Worm (Caenorhabditis elegans) whole organism, mixed stage, embryonic: ENCODE results near the gene brf-1.

Source experiments
- bed-3 ChIP-seq: fragments of 200-800 bp; sonication (Bioruptor generic); optimal IDR thresholded peaks from 3 replicates; lab custom pipeline; 2018; ENCODE audit warnings: mild to moderate bottlenecking, missing genetic modification characterization, moderate library complexity, missing compliant biosample characterization
- blmp-1 ChIP-seq: fragments of 150-350 bp; optimal IDR thresholded peaks from 2 replicates; lab custom pipeline; 2014; ENCODE audit warnings: missing biosample characterization, missing genetic modification characterization
- ceh-43 ChIP-seq: fragments of 200-800 bp; sonication (Bioruptor generic); optimal IDR thresholded peaks from 2 replicates; lab custom pipeline; 2018; ENCODE audit warnings: mild to moderate bottlenecking, missing genetic modification characterization, moderate library complexity, missing compliant biosample characterization
- ceh-83 ChIP-seq: fragments of 200-800 bp; sonication (Bioruptor generic); optimal IDR thresholded peaks from 2 replicates; lab custom pipeline; 2018; ENCODE audit warnings: mild to moderate bottlenecking, missing genetic modification characterization, missing compliant biosample characterization
- ces-1 ChIP-seq: fragments of 150-350 bp; optimal IDR thresholded peaks from 2 replicates; lab custom pipeline; 2014; ENCODE audit warnings: missing biosample characterization, missing genetic modification reagents, missing genetic modification characterization
- cnd-1 ChIP-seq: fragments of 200-800 bp; sonication (Bioruptor generic); optimal IDR thresholded peaks from 2 replicates; lab custom pipeline; 2018; ENCODE audit warnings: mild to moderate bottlenecking, missing genetic modification characterization, missing compliant biosample characterization
- elt-1 ChIP-seq: sonication (generic microtip); optimal IDR thresholded peaks from 2 replicates; lab custom pipeline; 2017; ENCODE audit warnings: missing genetic modification characterization, mild to moderate bottlenecking, missing compliant biosample characterization, antibody characterized with exemption, moderate library complexity, borderline replicate concordance; ENCODE audit not compliant: insufficient read depth
- elt-3 ChIP-seq: fragments of 150-350 bp; optimal IDR thresholded peaks from 2 replicates; lab custom pipeline; 2014; ENCODE audit warnings: missing biosample characterization, missing genetic modification characterization
- flh-1 ChIP-seq: fragments of 200-800 bp; sonication (Bioruptor generic); optimal IDR thresholded peaks from 2 replicates; lab custom pipeline; 2018; ENCODE audit warnings: mild to moderate bottlenecking, missing genetic modification characterization, moderate library complexity, missing compliant biosample characterization
- ham-2 ChIP-seq: fragments of 200-800 bp; sonication (Bioruptor generic); optimal IDR thresholded peaks from 2 replicates; lab custom pipeline; 2018; ENCODE audit warnings: mild to moderate bottlenecking, missing genetic modification characterization, missing compliant biosample characterization
- hlh-1 ChIP-seq: fragments of 150-350 bp; optimal IDR thresholded peaks from 2 replicates; lab custom pipeline; 2014; ENCODE audit warnings: missing biosample characterization, missing genetic modification reagents, missing genetic modification characterization
- lin-13 ChIP-seq: fragments of 150-350 bp; optimal IDR thresholded peaks from 2 replicates; lab custom pipeline; 2014; ENCODE audit warnings: missing biosample characterization, missing genetic modification characterization
- lin-32 ChIP-seq: fragments of 200-800 bp; sonication (Bioruptor generic); optimal IDR thresholded peaks from 2 replicates; lab custom pipeline; 2018; ENCODE audit warnings: mild to moderate bottlenecking, missing genetic modification characterization, missing compliant biosample characterization
- lsy-2 ChIP-seq: fragments of 150-350 bp; optimal IDR thresholded peaks from 2 replicates; lab custom pipeline; 2014; ENCODE audit warnings: missing biosample characterization, missing genetic modification characterization
- mab-5 ChIP-seq: fragments of 150-350 bp; optimal IDR thresholded peaks from 2 replicates; lab custom pipeline; 2014; ENCODE audit warnings: missing biosample characterization, missing genetic modification characterization
- mep-1 ChIP-seq: fragments of 150-350 bp; optimal IDR thresholded peaks from 2 replicates; lab custom pipeline; 2017; ENCODE audit warnings: missing biosample characterization, missing genetic modification reagents, missing genetic modification characterization, inconsistent platforms
- nhr-12 ChIP-seq: fragments of 150-350 bp; optimal IDR thresholded peaks from 2 replicates; lab custom pipeline; 2014; ENCODE audit warnings: missing biosample characterization, missing genetic modification characterization
- nhr-2 ChIP-seq: fragments of 150-350 bp; optimal IDR thresholded peaks from 2 replicates; lab custom pipeline; 2014; ENCODE audit warnings: missing biosample characterization, missing genetic modification characterization
- nhr-237 ChIP-seq: fragments of 150-350 bp; optimal IDR thresholded peaks from 2 replicates; lab custom pipeline; 2014; ENCODE audit warnings: missing biosample characterization, missing genetic modification characterization
- nhr-28 ChIP-seq: fragments of 150-350 bp; optimal IDR thresholded peaks from 2 replicates; lab custom pipeline; 2014; ENCODE audit warnings: missing biosample characterization, missing genetic modification characterization
- nhr-76 ChIP-seq: sonication (generic microtip); optimal IDR thresholded peaks from 2 replicates; lab custom pipeline; 2017; ENCODE audit warnings: missing biosample characterization, missing genetic modification characterization
- pha-4 ChIP-seq: fragments of 150-350 bp; optimal IDR thresholded peaks from 2 replicates; lab custom pipeline; 2018; ENCODE audit warnings: missing biosample characterization, missing genetic modification reagents, missing genetic modification characterization
- sem-2 ChIP-seq: fragments of 200-800 bp; sonication (Bioruptor generic); optimal IDR thresholded peaks from 2 replicates; lab custom pipeline; 2018; ENCODE audit warnings: mild to moderate bottlenecking, missing genetic modification characterization, missing compliant biosample characterization
- tbx-8 ChIP-seq: fragments of 200-800 bp; sonication (Bioruptor generic); optimal IDR thresholded peaks from 2 replicates; lab custom pipeline; 2018; ENCODE audit warnings: mild to moderate bottlenecking, missing genetic modification characterization, moderate library complexity, missing compliant biosample characterization
- unc-120 ChIP-seq: sonication (generic microtip); optimal IDR thresholded peaks from 2 replicates; lab custom pipeline; 2017; ENCODE audit warnings: missing genetic modification characterization, missing compliant biosample characterization; ENCODE audit not compliant: poor library complexity, severe bottlenecking
- unc-39 ChIP-seq: fragments of 150-350 bp; optimal IDR thresholded peaks from 2 replicates; lab custom pipeline; 2014; ENCODE audit warnings: missing biosample characterization, missing genetic modification characterization
- unc-62 ChIP-seq: fragments of 150-350 bp; optimal IDR thresholded peaks from 2 replicates; lab custom pipeline; 2014; ENCODE audit warnings: missing biosample characterization, missing genetic modification reagents, missing genetic modification characterization
- zip-8 ChIP-seq: fragments of 150-350 bp; optimal IDR thresholded peaks from 2 replicates; lab custom pipeline; 2014; ENCODE audit warnings: missing biosample characterization, missing genetic modification characterization
- ztf-11 ChIP-seq: fragments of 150-350 bp; optimal IDR thresholded peaks from 2 replicates; lab custom pipeline; 2014; ENCODE audit warnings: missing biosample characterization, missing genetic modification characterization

The brf-1 gene

DNA sequence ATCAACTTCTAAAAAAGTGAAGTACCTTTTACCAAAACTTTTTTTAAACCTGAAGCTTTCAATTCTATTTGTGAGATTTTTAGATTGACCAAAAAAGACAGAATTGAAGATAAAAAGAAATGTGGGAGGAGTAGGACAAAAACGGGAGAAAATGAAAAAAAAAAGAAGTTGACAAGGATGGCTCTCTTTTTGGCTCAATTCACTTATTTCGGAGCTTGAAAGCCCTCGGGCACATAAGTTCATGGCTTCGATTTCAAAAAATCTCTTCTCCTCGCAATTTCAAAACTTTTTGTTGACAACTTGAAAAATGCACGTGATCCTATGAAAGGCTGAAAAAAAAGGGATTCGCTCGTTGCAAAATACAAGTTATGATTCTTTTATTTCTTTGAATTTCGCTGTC, 20.5 kb downstream of the brf-1 start:
- TF ChIP-seq ham-2 (no peak), ces-1 (GFP tag; lab: Kevin White, UChicago) (peak; percentile 32)

DNA sequence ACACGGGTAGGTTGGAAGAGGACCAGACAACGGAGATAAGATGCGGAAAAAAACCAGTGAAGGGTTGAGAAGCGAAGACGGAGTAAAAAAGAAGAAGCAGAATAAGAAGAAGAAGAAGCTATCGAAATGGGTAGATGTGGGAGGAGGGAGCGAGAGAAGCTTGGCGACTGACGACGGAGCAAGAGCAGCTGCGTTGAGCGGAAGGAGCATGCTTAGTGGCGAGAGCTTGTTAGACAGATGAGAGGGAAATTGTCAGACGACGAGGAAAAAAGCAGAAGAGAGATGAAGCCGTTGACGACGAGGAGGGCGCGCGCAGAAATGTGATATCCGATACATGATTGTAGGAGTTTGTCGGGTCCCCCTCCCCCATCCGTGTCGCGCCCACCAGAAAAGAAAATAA, 21.3 kb downstream of the brf-1 start:
- TF ChIP-seq ces-1 (GFP tag; lab: Kevin White, UChicago) (peak; percentile 47), cnd-1 (tag; lab: Kevin White, UChicago) (no peak), unc-120 (peak; percentile 20), hlh-1 (tag; lab: Kevin White, UChicago) (peak; percentile 12), unc-62 (GFP tag; lab: Kevin White, UChicago) (peak; percentile 11)

DNA sequence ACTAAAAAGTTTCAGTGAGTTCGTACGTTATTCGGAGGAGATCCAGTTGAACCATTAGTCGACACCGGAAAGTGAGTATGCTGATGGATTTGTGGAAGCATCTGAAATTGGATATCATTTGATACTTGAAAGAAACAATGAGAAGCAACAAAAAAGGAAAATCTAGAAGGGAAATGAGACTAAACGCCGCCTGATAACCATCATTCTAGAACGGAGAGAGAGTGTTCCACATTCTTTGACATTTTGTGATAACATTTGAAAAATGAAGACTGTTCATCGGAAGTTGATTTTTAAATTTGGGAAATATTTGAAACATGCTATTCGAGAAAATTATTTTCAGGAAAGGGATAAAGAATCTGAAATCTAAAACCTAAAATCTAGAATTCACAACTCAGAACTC, 25.6 kb downstream of the brf-1 start, which contains the start of gene npax-1:
npax-1 (minus strand) TSS at position 101 of the 400 bp plus-strand sequence.
- TF ChIP-seq nhr-28 (tag; lab: Kevin White, UChicago) (no peak), tbx-8 (GFP tag; lab: Kevin White, UChicago) (no peak), nhr-2 (no peak), blmp-1 (tag; lab: Kevin White, UChicago) (no peak), zip-8 (no peak), nhr-76 (tag; lab: Kevin White, UChicago) (no peak), elt-3 (tag; lab: Kevin White, UChicago) (no peak)

ce11 chrII:7337469-7337893, 31.8 kb downstream of the brf-1 start:
- TF ChIP-seq pha-4 (tag; lab: Kevin White, UChicago): peak; percentile 27
- TF ChIP-seq nhr-237 (tag; lab: Kevin White, UChicago): no peak
- TF ChIP-seq mep-1 (tag; lab: Kevin White, UChicago): peak; percentile 50
- TF ChIP-seq, all 35 proteins: peak for 2

ce11 chrII:7338995-7339394, 33.3 kb downstream of the brf-1 start, which contains the start of gene nhr-21:
Gene nhr-21 (plus strand): TSS chrII:7339229.
- TF ChIP-seq unc-62 (GFP tag; lab: Kevin White, UChicago) (peak; percentile 47), lin-32 (no peak), bed-3 (no peak), nhr-237 (tag; lab: Kevin White, UChicago) (no peak), tbx-8 (GFP tag; lab: Kevin White, UChicago) (no peak), elt-1 (tag; lab: Kevin White, UChicago) (no peak)
- TF ChIP-seq, all 35 proteins: peak for 1

DNA sequence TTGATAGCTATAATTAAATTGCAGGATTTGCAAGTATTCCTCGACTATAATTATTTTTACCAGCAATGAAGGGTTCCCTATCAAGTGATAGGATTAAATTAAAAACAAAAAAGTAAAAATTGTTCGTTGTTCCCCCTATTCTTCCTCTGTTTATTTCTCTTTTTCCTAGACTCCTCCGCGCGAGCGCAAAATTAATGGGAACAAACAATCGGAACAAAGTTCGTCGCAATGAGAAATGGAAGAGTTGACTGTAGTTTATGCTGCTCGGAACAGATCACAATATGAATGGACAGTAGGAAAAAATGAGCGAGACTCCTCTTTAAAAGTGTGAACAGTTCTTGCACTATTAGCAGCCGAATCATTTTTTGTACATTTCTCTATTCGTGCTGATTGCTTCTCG, 35.0 kb downstream of the brf-1 start:
- TF ChIP-seq ceh-83 (GFP tag; lab: Kevin White, UChicago) (no peak), lin-32 (no peak), ces-1 (GFP tag; lab: Kevin White, UChicago) (no peak), nhr-12 (tag; lab: Kevin White, UChicago) (no peak), ztf-11 (tag; lab: Kevin White, UChicago) (no peak), lsy-2 (tag; lab: Kevin White, UChicago) (no peak), elt-3 (tag; lab: Kevin White, UChicago) (no peak), lin-13 (tag; lab: Kevin White, UChicago) (no peak), sem-2 (GFP tag; lab: Kevin White, UChicago) (no peak), elt-1 (tag; lab: Kevin White, UChicago) (no peak), nhr-237 (tag; lab: Kevin White, UChicago) (no peak), mab-5 (no peak), unc-39 (tag; lab: Kevin White, UChicago) (no peak), flh-1 (GFP tag; lab: Kevin White, UChicago) (no peak), ceh-43 (GFP tag; lab: Kevin White, UChicago) (no peak), hlh-1 (tag; lab: Kevin White, UChicago) (no peak)
